Fruit fly (Drosophila melanogaster) whole organism, pupa: ENCODE data around the gene CG32985.

ENCODE experiments used
- CG10348 ChIP-seq: fragments of 200-800 bp; sonication (Bioruptor generic); IDR thresholded peaks from 2 replicates; pipeline ENCODE4 v1.3.6; 2022; ENCODE audit warnings: missing biosample characterization, missing genetic modification characterization
- CG12605 ChIP-seq: fragments of 200-800 bp; sonication (Bioruptor generic); IDR thresholded peaks from 2 replicates; pipeline ENCODE4 v1.3.6; 2022; ENCODE audit warnings: missing biosample characterization, missing genetic modification characterization
- CG13204 ChIP-seq: fragments of 200-800 bp; sonication (Bioruptor generic); optimal IDR thresholded peaks from 2 replicates; lab custom pipeline; 2018; ENCODE audit warnings: missing biosample characterization, mild to moderate bottlenecking, missing genetic modification characterization, moderate library complexity
- CG14655 ChIP-seq: fragments of 200-800 bp; sonication (Bioruptor generic); optimal IDR thresholded peaks from 3 replicates; lab custom pipeline; 2017; ENCODE audit warnings: mild to moderate bottlenecking, missing biosample characterization, missing genetic modification reagents, missing genetic modification characterization
- CG15710 ChIP-seq: fragments of 200-800 bp; sonication (Bioruptor generic); optimal IDR thresholded peaks from 2 replicates; lab custom pipeline; 2018; ENCODE audit warnings: missing biosample characterization, mild to moderate bottlenecking, missing genetic modification characterization, moderate library complexity
- CG17806 ChIP-seq: fragments of 200-800 bp; sonication (Bioruptor generic); optimal IDR thresholded peaks from 2 replicates; lab custom pipeline; 2018; ENCODE audit warnings: missing biosample characterization, mild to moderate bottlenecking, missing genetic modification characterization, moderate library complexity
- CG32121 ChIP-seq: fragments of 200-800 bp; sonication (Bioruptor generic); IDR thresholded peaks from 2 replicates; pipeline ENCODE4 v1.3.6; 2022; ENCODE audit warnings: missing biosample characterization, missing genetic modification characterization
- CG34367 ChIP-seq: fragments of 200-800 bp; sonication (Bioruptor generic); optimal IDR thresholded peaks from 2 replicates; lab custom pipeline; 2018; ENCODE audit warnings: missing biosample characterization, mild to moderate bottlenecking, missing genetic modification characterization
- CG4496 ChIP-seq: fragments of 200-800 bp; sonication (Bioruptor generic); IDR thresholded peaks from 3 replicates; pipeline ENCODE4 v1.3.6; 2022; ENCODE audit warnings: missing biosample characterization, missing genetic modification characterization
- CG8159 ChIP-seq: fragments of 200-800 bp; sonication (Bioruptor generic); optimal IDR thresholded peaks from 3 replicates; lab custom pipeline; 2018; ENCODE audit warnings: missing biosample characterization, mild to moderate bottlenecking, missing genetic modification characterization, moderate library complexity
- CG8301 ChIP-seq: fragments of 200-800 bp; sonication (Bioruptor generic); optimal IDR thresholded peaks from 2 replicates; lab custom pipeline; 2018; ENCODE audit warnings: missing biosample characterization, mild to moderate bottlenecking, missing genetic modification characterization
- CG9948 ChIP-seq: fragments of 200-800 bp; sonication (Bioruptor generic); optimal IDR thresholded peaks from 2 replicates; lab custom pipeline; 2018; ENCODE audit warnings: missing biosample characterization, mild to moderate bottlenecking, missing genetic modification characterization, moderate library complexity
- D1 ChIP-seq: fragments of 200-800 bp; sonication (Bioruptor generic); optimal IDR thresholded peaks from 2 replicates; lab custom pipeline; 2018; ENCODE audit warnings: missing biosample characterization, mild to moderate bottlenecking, missing genetic modification characterization, moderate library complexity
- EcR ChIP-seq: fragments of 200-800 bp; sonication (Bioruptor generic); optimal IDR thresholded peaks from 3 replicates; lab custom pipeline; 2019; ENCODE audit warnings: missing biosample characterization, missing genetic modification characterization, mild to moderate bottlenecking, moderate library complexity, missing genetic modification reagents
- Ets98B ChIP-seq: fragments of 200-800 bp; sonication (Bioruptor generic); IDR thresholded peaks from 2 replicates; pipeline ENCODE4 v1.3.6; 2022; ENCODE audit warnings: missing biosample characterization, missing genetic modification characterization
- Pif1A ChIP-seq: fragments of 200-800 bp; sonication (Bioruptor generic); optimal IDR thresholded peaks from 3 replicates; lab custom pipeline; 2016; ENCODE audit warnings: missing biosample characterization, missing genetic modification characterization
- Pif1B ChIP-seq: fragments of 200-800 bp; sonication (Bioruptor generic); optimal IDR thresholded peaks from 3 replicates; lab custom pipeline; 2016; ENCODE audit warnings: missing biosample characterization, missing genetic modification characterization
- Snoo ChIP-seq: fragments of 200-800 bp; sonication (Bioruptor generic); optimal IDR thresholded peaks from 3 replicates; lab custom pipeline; 2017; ENCODE audit warnings: missing biosample characterization, mild to moderate bottlenecking, missing genetic modification characterization, inconsistent platforms
- fd96Ca ChIP-seq: fragments of 200-800 bp; sonication (Bioruptor generic); IDR thresholded peaks from 3 replicates; pipeline ENCODE4 v1.3.6; 2022; ENCODE audit warnings: missing biosample characterization, missing genetic modification characterization
- gl ChIP-seq: fragments of 200-800 bp; sonication (Bioruptor generic); optimal IDR thresholded peaks from 2 replicates; lab custom pipeline; 2018; ENCODE audit warnings: missing biosample characterization, mild to moderate bottlenecking, missing genetic modification characterization
- rn ChIP-seq: fragments of 200-800 bp; sonication (Bioruptor generic); IDR thresholded peaks from 2 replicates; pipeline ENCODE4 v1.3.6; 2022; ENCODE audit warnings: missing biosample characterization, missing genetic modification characterization

The CG32985 gene

dm6 chr2L:8962254-8962653 lies at the start of gene CG32985, which contains the start of gene CG9525:
Gene CG32985, plus strand, starts transcription at chr2L:8962533.
Gene CG9525, minus strand, starts transcription at chr2L:8962354.
- TF ChIP-seq CG8159, result no peak
- TF ChIP-seq gl, result no peak
- TF ChIP-seq CG13204 (GFP tag; lab: Kevin White, UChicago), result no peak
- TF ChIP-seq CG14655 (GFP tag; lab: Kevin White, UChicago), result no peak
- no peak for TF ChIP-seq fd96Ca (GFP tag; lab: Robert Waterston, UW)
- no peak for TF ChIP-seq CG34367
- no peak for TF ChIP-seq CG17806 (tag; lab: Kevin White, UChicago)
- TF ChIP-seq CG8301 (tag; lab: Kevin White, UChicago), result no peak
- no peak for TF ChIP-seq rn (GFP tag; lab: Robert Waterston, UW)
- no peak for TF ChIP-seq CG15710 (tag; lab: Kevin White, UChicago)
- no peak for TF ChIP-seq CG12605 (GFP tag; lab: Robert Waterston, UW)

- TF ChIP-seq CG13204 (GFP tag; lab: Kevin White, UChicago) (peak; percentile 87), CG32121 (GFP tag; lab: Robert Waterston, UW) (no peak), fd96Ca (GFP tag; lab: Robert Waterston, UW) (no peak)
Observed at dm6 chr2L:8915709-8916108, 46.6 kb upstream of the CG32985 start.

dm6 chr2L:8919638-8920037 lies 42.7 kb upstream of the CG32985 start:
- no peak for TF ChIP-seq CG4496 (GFP tag; lab: Robert Waterston, UW)
- peak; percentile 71 for TF ChIP-seq CG9948 (tag; lab: Kevin White, UChicago)
- peak; percentile 82 for TF ChIP-seq CG8159
- TF ChIP-seq EcR, result no peak
- TF ChIP-seq Pif1A (GFP tag; lab: Kevin White, UChicago), result peak; percentile 18
- peak; percentile 24 for TF ChIP-seq gl
- TF ChIP-seq rn (GFP tag; lab: Robert Waterston, UW), result no peak
- TF ChIP-seq D1 (tag; lab: Kevin White, UChicago), result peak; percentile 55
- peak; percentile 81 for TF ChIP-seq CG14655 (GFP tag; lab: Kevin White, UChicago)
- peak; percentile 61 for TF ChIP-seq Pif1B
- TF ChIP-seq CG34367, result peak; percentile 69
- no peak for TF ChIP-seq CG10348 (GFP tag; lab: Robert Waterston, UW)
- TF ChIP-seq CG8301 (tag; lab: Kevin White, UChicago), result peak; percentile 82
- TF ChIP-seq Ets98B (GFP tag; lab: Robert Waterston, UW), result peak; percentile 25; the same call in 1 of the 2 replicates
- TF ChIP-seq CG32121 (GFP tag; lab: Robert Waterston, UW), result peak; percentile 21; the same call in 1 of the 2 replicates
- TF ChIP-seq CG17806 (tag; lab: Kevin White, UChicago), result peak; percentile 74
- peak; percentile 69 for TF ChIP-seq CG15710 (tag; lab: Kevin White, UChicago)

dm6 chr2L:8920294-8920693 lies 42.0 kb upstream of the CG32985 start:
- peak; percentile 68 for TF ChIP-seq Ets98B (GFP tag; lab: Robert Waterston, UW)
- peak; percentile 62; the same call in 1 of the 2 replicates for TF ChIP-seq CG32121 (GFP tag; lab: Robert Waterston, UW)
- TF ChIP-seq Pif1A (GFP tag; lab: Kevin White, UChicago), result peak; percentile 33
- TF ChIP-seq CG9948 (tag; lab: Kevin White, UChicago), result peak; percentile 83
- peak; percentile 45; the same call in 1 of the 2 replicates for TF ChIP-seq rn (GFP tag; lab: Robert Waterston, UW)
- TF ChIP-seq CG10348 (GFP tag; lab: Robert Waterston, UW), result no peak
- peak; percentile 51 for TF ChIP-seq EcR
- TF ChIP-seq fd96Ca (GFP tag; lab: Robert Waterston, UW), result 0 out of 3 replicates have a peak, but pooled peaks have one; percentile 34
- peak; percentile 41 for TF ChIP-seq D1 (tag; lab: Kevin White, UChicago)
- no peak for TF ChIP-seq Snoo
- peak; percentile 63 for TF ChIP-seq gl
- TF ChIP-seq CG14655 (GFP tag; lab: Kevin White, UChicago), result peak; percentile 75
- peak; percentile 75 for TF ChIP-seq CG4496 (GFP tag; lab: Robert Waterston, UW)
- TF ChIP-seq CG15710 (tag; lab: Kevin White, UChicago), result peak; percentile 76
- TF ChIP-seq CG8301 (tag; lab: Kevin White, UChicago), result peak; percentile 78
- TF ChIP-seq CG13204 (GFP tag; lab: Kevin White, UChicago), result peak; percentile 33
- peak; percentile 83 for TF ChIP-seq CG17806 (tag; lab: Kevin White, UChicago)
- peak; percentile 78 for TF ChIP-seq CG34367
- TF ChIP-seq CG12605 (GFP tag; lab: Robert Waterston, UW), result peak; percentile 60
- peak; percentile 82 for TF ChIP-seq CG8159
- peak; percentile 84 for TF ChIP-seq Pif1B

dm6 chr2L:8921934-8922333 lies 40.4 kb upstream of the CG32985 start:
- TF ChIP-seq CG9948 (tag; lab: Kevin White, UChicago), result no peak
- peak; percentile 46; the same call in 1 of the 3 replicates for TF ChIP-seq CG4496 (GFP tag; lab: Robert Waterston, UW)
- TF ChIP-seq CG32121 (GFP tag; lab: Robert Waterston, UW), result peak; percentile 30; the same call in 1 of the 2 replicates
- TF ChIP-seq CG17806 (tag; lab: Kevin White, UChicago), result no peak
- peak; percentile 24; the same call in 1 of the 2 replicates for TF ChIP-seq Ets98B (GFP tag; lab: Robert Waterston, UW)
- no peak for TF ChIP-seq CG14655 (GFP tag; lab: Kevin White, UChicago)
- no peak for TF ChIP-seq CG13204 (GFP tag; lab: Kevin White, UChicago)
- peak; percentile 1 for TF ChIP-seq CG8159

dm6 chr2L:8923405-8923804 lies 38.9 kb upstream of the CG32985 start:
- TF ChIP-seq CG14655 (GFP tag; lab: Kevin White, UChicago) (no peak), CG4496 (GFP tag; lab: Robert Waterston, UW) (peak; percentile 50; the same call in 2 of the 3 replicates), CG32121 (GFP tag; lab: Robert Waterston, UW) (no peak), CG8301 (tag; lab: Kevin White, UChicago) (peak; percentile 60)
